Worm (Caenorhabditis elegans): ENCODE results near the gene Y54G11A.7.
"Not testable (repeated sequence)": the region's sequence is repeated elsewhere in the genome, so short reads cannot be mapped to it uniquely, and the experiment has no call there.

Y54G11A.7 gene

DNA sequence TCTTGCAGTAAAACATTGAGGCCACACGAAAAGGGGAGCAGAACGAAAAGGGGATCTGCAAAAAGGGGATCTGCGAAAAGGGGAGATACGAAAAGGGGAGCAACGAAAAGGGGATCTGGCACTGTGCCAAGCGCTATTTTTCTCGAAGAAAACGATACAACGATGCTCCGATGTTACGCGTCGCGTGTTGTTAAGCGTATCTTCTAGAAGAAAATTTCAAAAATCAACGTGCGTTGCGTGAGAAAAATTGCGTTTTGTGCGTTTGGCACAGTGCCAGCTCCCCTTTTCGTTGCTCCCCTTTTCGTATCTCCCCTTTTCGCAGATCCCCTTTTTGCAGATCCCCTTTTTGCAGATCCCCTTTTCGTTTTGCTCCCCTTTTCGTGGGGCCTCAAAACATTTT, 49.1 kb downstream of the Y54G11A.7 start, which contains the start of gene Y54G11A.9:
TSS of gene Y54G11A.9 (minus strand) at position 196 of the 400 bp plus-strand sequence.
- TF ChIP-seq unc-62 (GFP tag; optimal IDR thresholded peaks at IDR 0.05 in 1 of 2): peak in 1 of 2 experiments; percentile 56
- not testable (repeated sequence) for TF ChIP-seq unc-62 (tag; optimal IDR thresholded peaks at IDR 0.05)
